Worm (Caenorhabditis elegans) whole organism, L4 larva: Measurements from ENCODE around the gene zzz-1.

Experiments used
- D1046.2 ChIP-seq: fragments of 200-800 bp; sonication (Bioruptor generic); IDR thresholded peaks from 2 replicates; pipeline ENCODE4 v1.3.6; 2022; ENCODE audit warnings: missing genetic modification characterization, missing compliant biosample characterization
- F44E2.7 ChIP-seq: fragments of 200-800 bp; sonication (Bioruptor generic); IDR thresholded peaks from 2 replicates; pipeline ENCODE4 v2.1.2; 2022; ENCODE audit warnings: missing genetic modification characterization, missing compliant biosample characterization
- F49E8.2 ChIP-seq: sonication (generic microtip); optimal IDR thresholded peaks from 2 replicates; lab custom pipeline; 2016; ENCODE audit warnings: missing compliant biosample characterization, mild to moderate bottlenecking, missing genetic modification characterization, borderline replicate concordance
- T26A8.4 ChIP-seq: fragments of 200-800 bp; sonication (Bioruptor generic); IDR thresholded peaks from 2 replicates; pipeline ENCODE4 v1.3.6; 2022; ENCODE audit warnings: missing genetic modification characterization, missing compliant biosample characterization
- Y105C5A.15 ChIP-seq: fragments of 200-800 bp; sonication (Bioruptor generic); IDR thresholded peaks from 2 replicates; pipeline ENCODE4 v1.3.6; 2022; ENCODE audit warnings: missing genetic modification characterization, missing compliant biosample characterization
- Y75B8A.6 ChIP-seq: fragments of 200-800 bp; sonication (Bioruptor generic); IDR thresholded peaks from 2 replicates; pipeline ENCODE4 v1.3.6; 2022; ENCODE audit warnings: missing genetic modification reagents, missing genetic modification characterization, missing compliant biosample characterization
- ZK337.2 ChIP-seq: fragments of 200-800 bp; sonication (Bioruptor generic); IDR thresholded peaks from 2 replicates; pipeline ENCODE4 v1.3.6; 2022; ENCODE audit warnings: missing genetic modification reagents, missing genetic modification characterization, missing compliant biosample characterization
- ZK546.5 ChIP-seq, 2 experiments: sonication (generic microtip); optimal IDR thresholded peaks; 2 replicates each; lab custom pipeline; 2017; ENCODE audit warnings: missing biosample characterization in 2 of 2, missing genetic modification characterization in 2 of 2
- aha-1 ChIP-seq: fragments of 150-350 bp; peaks from one replicate; lab custom pipeline; 2014; ENCODE audit warnings: missing biosample characterization, missing genetic modification characterization
- ama-1 ChIP-seq: fragments of 150-350 bp; optimal IDR thresholded peaks from 2 replicates; lab custom pipeline; 2014; ENCODE audit warnings: inconsistent platforms, mixed read lengths
- attf-4 ChIP-seq: sonication (generic microtip); optimal IDR thresholded peaks from 3 replicates; lab custom pipeline; 2017; ENCODE audit warnings: missing biosample characterization, missing genetic modification characterization
- ceh-32 ChIP-seq: sonication (generic microtip); optimal IDR thresholded peaks from 2 replicates; lab custom pipeline; 2016; ENCODE audit warnings: mild to moderate bottlenecking, missing genetic modification characterization, missing compliant biosample characterization; ENCODE audit not compliant: poor library complexity
- ceh-62 ChIP-seq: sonication (generic microtip); optimal IDR thresholded peaks from 2 replicates; lab custom pipeline; 2017; ENCODE audit warnings: missing biosample characterization, missing genetic modification characterization
- daf-16 ChIP-seq, 3 experiments: sonication (generic microtip); optimal IDR thresholded peaks; 2 replicates each; lab custom pipeline; 2016 to 2017; ENCODE audit warnings: missing genetic modification characterization in 3 of 3, missing genetic modification reagents in 3 of 3, mild to moderate bottlenecking in 2 of 3, missing compliant biosample characterization in 2 of 3, missing biosample characterization in 1 of 3, moderate library complexity in 1 of 3
- daf-8 ChIP-seq: fragments of 200-800 bp; sonication (Bioruptor generic); IDR thresholded peaks from 2 replicates; pipeline ENCODE4 v1.3.6; 2022; ENCODE audit warnings: missing genetic modification characterization, missing compliant biosample characterization
- dmd-6 ChIP-seq: fragments of 200-800 bp; sonication (Bioruptor generic); IDR thresholded peaks from 2 replicates; pipeline ENCODE4 v1.3.6; 2022; ENCODE audit warnings: missing genetic modification reagents, missing genetic modification characterization, missing compliant biosample characterization
- dve-1 ChIP-seq: sonication (generic microtip); optimal IDR thresholded peaks from 2 replicates; lab custom pipeline; 2017; ENCODE audit warnings: antibody characterized with exemption, mild to moderate bottlenecking, missing genetic modification characterization, missing compliant biosample characterization; ENCODE audit not compliant: insufficient read depth
- fos-1 ChIP-seq: fragments of 150-350 bp; optimal IDR thresholded peaks from 2 replicates; lab custom pipeline; 2014; ENCODE audit warnings: missing biosample characterization, missing genetic modification characterization
- gei-8 ChIP-seq: fragments of 200-800 bp; sonication (Bioruptor generic); optimal IDR thresholded peaks from 2 replicates; lab custom pipeline; 2018; ENCODE audit warnings: mild to moderate bottlenecking, missing genetic modification characterization, missing compliant biosample characterization
- lim-7 ChIP-seq: fragments of 200-800 bp; sonication (Bioruptor generic); IDR thresholded peaks from 2 replicates; pipeline ENCODE4 v1.3.6; 2022; ENCODE audit warnings: missing genetic modification characterization, missing compliant biosample characterization
- lin-1 ChIP-seq: fragments of 200-800 bp; sonication (Bioruptor generic); IDR thresholded peaks from 2 replicates; pipeline ENCODE4 v1.3.6; 2022; ENCODE audit warnings: missing genetic modification reagents, missing genetic modification characterization, missing compliant biosample characterization
- lin-15B ChIP-seq: fragments of 150-350 bp; sonication (generic microtip); optimal IDR thresholded peaks from 3 replicates; lab custom pipeline; 2014; ENCODE audit warnings: missing biosample characterization, missing genetic modification characterization
- lin-38 ChIP-seq: fragments of 200-800 bp; sonication (Bioruptor generic); IDR thresholded peaks from 2 replicates; pipeline ENCODE4 v1.3.6; 2022; ENCODE audit warnings: missing genetic modification reagents, missing genetic modification characterization, missing compliant biosample characterization
- lir-3 ChIP-seq: sonication (generic microtip); optimal IDR thresholded peaks from 2 replicates; lab custom pipeline; 2016; ENCODE audit warnings: mild to moderate bottlenecking, missing genetic modification characterization, missing compliant biosample characterization
- lsy-2 ChIP-seq, 2 experiments: fragments of 150-350 bp in 1 of 2; sonication (generic microtip) in 1 of 2; optimal IDR thresholded peaks; 2 replicates each; lab custom pipeline; 2014 to 2017; ENCODE audit warnings: missing biosample characterization in 2 of 2, missing genetic modification characterization in 2 of 2
- madf-5 ChIP-seq, 2 experiments: fragments of 200-800 bp; sonication (Bioruptor generic); IDR thresholded peaks; 2 replicates each; pipeline ENCODE4 v1.3.6; 2022; ENCODE audit warnings: missing compliant biosample characterization in 2 of 2, missing genetic modification characterization in 2 of 2
- madf-9 ChIP-seq: fragments of 200-800 bp; sonication (Bioruptor generic); conservative IDR thresholded peaks from 2 replicates; pipeline ENCODE4 v1.3.6; 2022; ENCODE audit warnings: missing genetic modification reagents, missing genetic modification characterization, missing compliant biosample characterization
- mes-2 ChIP-seq: sonication (generic microtip); optimal IDR thresholded peaks from 2 replicates; lab custom pipeline; 2016; ENCODE audit warnings: missing genotype, mild to moderate bottlenecking, missing genetic modification characterization, missing compliant biosample characterization; ENCODE audit not compliant: poor library complexity, severe bottlenecking
- nhr-10 ChIP-seq: fragments of 150-350 bp; optimal IDR thresholded peaks from 2 replicates; lab custom pipeline; 2014; ENCODE audit warnings: missing biosample characterization, missing genetic modification characterization
- nhr-11 ChIP-seq: fragments of 150-350 bp; optimal IDR thresholded peaks from 2 replicates; lab custom pipeline; 2014; ENCODE audit warnings: missing biosample characterization, missing genetic modification characterization
- nhr-111 ChIP-seq: fragments of 200-800 bp; sonication (Bioruptor generic); optimal IDR thresholded peaks from 2 replicates; lab custom pipeline; 2018; ENCODE audit warnings: mild to moderate bottlenecking, missing genetic modification characterization, missing compliant biosample characterization
- nhr-41 ChIP-seq: fragments of 200-800 bp; sonication (Bioruptor generic); IDR thresholded peaks from 2 replicates; pipeline ENCODE4 v1.3.6; 2022; ENCODE audit warnings: missing genetic modification reagents, missing genetic modification characterization, missing compliant biosample characterization
- nhr-42 ChIP-seq: fragments of 200-800 bp; sonication (Bioruptor generic); IDR thresholded peaks from 2 replicates; pipeline ENCODE4 v1.3.6; 2022; ENCODE audit warnings: missing genetic modification characterization, missing compliant biosample characterization
- pqm-1 ChIP-seq: sonication (generic microtip); optimal IDR thresholded peaks from 2 replicates; lab custom pipeline; 2017; ENCODE audit warnings: missing biosample characterization, missing genetic modification characterization
- snpc-1.2 ChIP-seq: fragments of 200-800 bp; sonication (Bioruptor generic); IDR thresholded peaks from 2 replicates; pipeline ENCODE4 v1.3.6; 2022; ENCODE audit warnings: missing genetic modification reagents, missing genetic modification characterization, missing compliant biosample characterization
- snpc-4 ChIP-seq: fragments of 150-350 bp; optimal IDR thresholded peaks from 2 replicates; lab custom pipeline; 2014; ENCODE audit warnings: missing biosample characterization, missing genetic modification characterization
- spr-3 ChIP-seq: fragments of 200-800 bp; sonication (Bioruptor generic); optimal IDR thresholded peaks from 2 replicates; lab custom pipeline; 2018; ENCODE audit warnings: mild to moderate bottlenecking, missing genetic modification characterization, missing compliant biosample characterization
- tag-97 ChIP-seq: fragments of 200-800 bp; sonication (Bioruptor generic); IDR thresholded peaks from 2 replicates; pipeline ENCODE4 v1.3.6; 2022; ENCODE audit warnings: missing genetic modification characterization, missing compliant biosample characterization
- unc-130 ChIP-seq: sonication (generic microtip); optimal IDR thresholded peaks from 2 replicates; lab custom pipeline; 2016; ENCODE audit warnings: missing genetic modification reagents, missing genetic modification characterization, missing compliant biosample characterization
- vab-7 ChIP-seq: fragments of 200-800 bp; sonication (Bioruptor generic); IDR thresholded peaks from 2 replicates; pipeline ENCODE4 v1.3.6; 2022; ENCODE audit warnings: missing genetic modification reagents, missing genetic modification characterization, missing compliant biosample characterization
- zfp-2 ChIP-seq: sonication (generic microtip); optimal IDR thresholded peaks from 2 replicates; lab custom pipeline; 2016; ENCODE audit warnings: mild to moderate bottlenecking, missing genetic modification characterization, missing compliant biosample characterization
- zip-2 ChIP-seq: fragments of 150-350 bp; optimal IDR thresholded peaks from 2 replicates; lab custom pipeline; 2014; ENCODE audit warnings: missing biosample characterization, missing genetic modification characterization
- ztf-7 ChIP-seq: fragments of 150-350 bp; optimal IDR thresholded peaks from 2 replicates; lab custom pipeline; 2014; ENCODE audit warnings: missing biosample characterization, missing genetic modification characterization

zzz-1 gene

ce11 chrV:10897172-10897571 lies 11.8 kb downstream of the zzz-1 start (continued):
- TF ChIP-seq Y75B8A.6 (GFP tag; lab: Robert Waterston, UW) (peak; percentile 98), dve-1 (tag; lab: Kevin White, UChicago) (peak; percentile 99), lin-15B (tag; lab: Kevin White, UChicago) (peak; percentile 93), tag-97 (0 out of 2 replicates have a peak, but pooled peaks have one; percentile 79), nhr-111 (GFP tag; lab: Kevin White, UChicago) (no peak), Y105C5A.15 (no peak), ZK546.5 (tag; optimal IDR thresholded peaks at IDR 0.05; lab: Kevin White, UChicago) (peak; percentile 97 to 100), zfp-2 (tag; lab: Kevin White, UChicago) (peak; percentile 94), dmd-6 (GFP tag; lab: Robert Waterston, UW) (peak; percentile 99), T26A8.4 (GFP tag; lab: Robert Waterston, UW) (peak; percentile 98), ceh-62 (tag; lab: Kevin White, UChicago) (no peak), attf-4 (tag; lab: Kevin White, UChicago) (peak; percentile 39), fos-1 (tag; lab: Kevin White, UChicago) (peak; percentile 11), mes-2 (tag; lab: Kevin White, UChicago) (peak; percentile 99), lim-7 (GFP tag; lab: Robert Waterston, UW) (peak; percentile 52; the same call in 1 of the 2 replicates), nhr-11 (tag; lab: Kevin White, UChicago) (peak; percentile 98), ZK337.2 (GFP tag; lab: Robert Waterston, UW) (peak; percentile 89), ztf-7 (tag; lab: Kevin White, UChicago) (peak; percentile 92), F44E2.7 (GFP tag; lab: Robert Waterston, UW) (0 out of 2 replicates have a peak, but pooled peaks have one; percentile 35)

ce11 chrV:10897106-10897171 lies 12.0 kb downstream of the zzz-1 start, which contains the start of gene sec-61.G:
TSS of gene sec-61.G (minus strand) at chrV:10897143.
- TF ChIP-seq lir-3 (tag; lab: Kevin White, UChicago) (no peak), lim-7 (GFP tag; lab: Robert Waterston, UW) (no peak), madf-9 (GFP tag; lab: Robert Waterston, UW) (no peak), madf-5 (GFP tag; IDR thresholded peaks at IDR 0.05; lab: Robert Waterston, UW) (no peak), unc-130 (GFP tag; lab: Kevin White, UChicago) (no peak), D1046.2 (GFP tag; lab: Robert Waterston, UW) (no peak), dve-1 (tag; lab: Kevin White, UChicago) (no peak), snpc-4 (no peak), snpc-1.2 (GFP tag; lab: Robert Waterston, UW) (no peak), daf-8 (no peak), zfp-2 (tag; lab: Kevin White, UChicago) (no peak), nhr-41 (no peak), nhr-10 (no peak), lin-1 (GFP tag; lab: Robert Waterston, UW) (no peak), zip-2 (no peak), gei-8 (GFP tag; lab: Kevin White, UChicago) (no peak), ztf-7 (tag; lab: Kevin White, UChicago) (no peak)

ce11 chrV:10896706-10897105 lies 12.3 kb downstream of the zzz-1 start:
- TF ChIP-seq F49E8.2 (tag; lab: Kevin White, UChicago) (no peak), aha-1 (tag; lab: Kevin White, UChicago) (no peak)
- TF ChIP-seq, all 104 proteins: peak for 0

- TF ChIP-seq nhr-41 (no peak), lsy-2 (tag; optimal IDR thresholded peaks at IDR 0.05; lab: Kevin White, UChicago) (peak in 1 of 2 experiments; percentile 31), zfp-2 (tag; lab: Kevin White, UChicago) (no peak), spr-3 (no peak), lin-38 (GFP tag; lab: Robert Waterston, UW) (peak; percentile 28; the same call in 1 of the 2 replicates), nhr-42 (GFP tag; lab: Robert Waterston, UW) (0 out of 2 replicates have a peak, but pooled peaks have one; percentile 6), T26A8.4 (GFP tag; lab: Robert Waterston, UW) (peak; percentile 45), ama-1 (lab: Kevin White, UChicago) (peak; percentile 52), pqm-1 (tag; lab: Kevin White, UChicago) (no peak), aha-1 (tag; lab: Kevin White, UChicago) (peak; percentile 58), attf-4 (tag; lab: Kevin White, UChicago) (no peak), lin-1 (GFP tag; lab: Robert Waterston, UW) (no peak), ceh-32 (tag; lab: Kevin White, UChicago) (no peak), vab-7 (GFP tag; lab: Robert Waterston, UW) (no peak), daf-16 (GFP tag; optimal IDR thresholded peaks at IDR 0.05; lab: Kevin White, UChicago) (no peak), daf-16 (tag; optimal IDR thresholded peaks at IDR 0.05; lab: Kevin White, UChicago) (peak; percentile 13)
Measured at ce11 chrV:10896295-10896694, 12.7 kb downstream of the zzz-1 start, which contains the start of gene F32D8.13. TSS of gene F32D8.13 (minus strand) at chrV:10896543.
